Worm (Caenorhabditis elegans): ENCODE results near the gene T25B9.2.

The T25B9.2 gene

ce11 chrIV:10768146-10768636 lies 16.6 kb upstream of the T25B9.2 start, which contains the start of gene T25B9.8:
TSS of gene T25B9.8 (minus strand) at chrIV:10768196.
- TF ChIP-seq nhr-2 (tag; optimal IDR thresholded peaks at IDR 0.05) (no peak), ces-1 (GFP tag; optimal IDR thresholded peaks at IDR 0.05) (peak; percentile 44)

DNA sequence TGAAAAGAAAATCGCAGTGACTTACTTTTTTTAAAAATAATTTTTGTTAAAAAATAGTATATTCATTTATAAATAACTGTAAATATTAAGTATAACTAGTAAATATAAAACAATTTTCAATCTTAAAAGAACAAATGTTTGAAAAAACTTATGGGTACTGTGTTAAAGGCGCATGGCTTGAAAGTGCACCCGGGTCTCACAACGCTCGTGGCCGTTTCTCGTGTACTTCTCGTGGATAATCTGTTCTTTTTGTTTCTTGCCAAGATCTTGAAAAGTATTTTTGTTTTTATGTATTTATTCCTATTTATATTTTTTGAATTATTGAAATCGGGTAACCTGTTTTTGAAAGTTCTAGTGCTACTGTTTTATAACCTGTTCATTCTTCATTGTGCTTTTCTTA lies 14.4 kb upstream of the T25B9.2 start:
- TF ChIP-seq lin-32 (GFP tag; optimal IDR thresholded peaks at IDR 0.05) (no peak), mls-2 (tag; optimal IDR thresholded peaks at IDR 0.05) (no peak), nhr-237 (tag; optimal IDR thresholded peaks at IDR 0.05) (no peak), nhr-12 (tag; optimal IDR thresholded peaks at IDR 0.05) (no peak), pha-4 (tag; optimal IDR thresholded peaks at IDR 0.05) (no peak), cnd-1 (tag; optimal IDR thresholded peaks at IDR 0.05) (no peak), unc-120 (tag; optimal IDR thresholded peaks at IDR 0.05; ENCODE audit: poor library complexity, severe bottlenecking) (no peak), elt-1 (tag; optimal IDR thresholded peaks at IDR 0.05; ENCODE audit: borderline replicate concordance, insufficient read depth) (no peak), zip-8 (tag; optimal IDR thresholded peaks at IDR 0.05) (no peak)

DNA sequence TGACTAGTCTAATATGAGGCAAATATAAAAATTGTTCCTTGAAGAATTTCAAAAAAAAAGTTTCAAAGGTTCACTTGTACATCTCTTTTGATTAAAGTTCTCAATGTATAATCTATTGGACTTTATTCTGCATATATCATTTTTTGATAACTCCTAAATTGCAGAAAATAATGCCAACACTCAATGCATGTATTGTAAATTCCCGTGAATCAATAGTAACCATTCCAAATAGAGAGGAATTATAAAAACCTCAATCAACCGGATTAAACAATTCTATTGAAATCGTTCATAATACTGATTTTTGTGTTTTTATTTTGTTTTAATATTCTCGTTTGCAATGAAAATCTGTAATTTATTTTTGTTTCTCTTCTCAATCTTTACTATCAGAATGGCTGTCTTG lies 13.4 kb upstream of the T25B9.2 start, which contains the start of gene T25B9.12:
TSS of gene T25B9.12 (plus strand) at position 301 of the 400 bp plus-strand sequence.
- TF ChIP-seq ces-1 (GFP tag; optimal IDR thresholded peaks at IDR 0.05) (no peak), nhr-237 (tag; optimal IDR thresholded peaks at IDR 0.05) (no peak), snpc-4 (tag; optimal IDR thresholded peaks at IDR 0.05) (no peak), nhr-28 (tag; optimal IDR thresholded peaks at IDR 0.05) (no peak), unc-62 (GFP tag; optimal IDR thresholded peaks at IDR 0.05) (no peak), ceh-43 (GFP tag; optimal IDR thresholded peaks at IDR 0.05) (no peak), lsy-2 (tag; optimal IDR thresholded peaks at IDR 0.05) (no peak), blmp-1 (tag; optimal IDR thresholded peaks at IDR 0.05) (no peak), drap-1 (GFP tag; optimal IDR thresholded peaks at IDR 0.05) (no peak), mls-2 (tag; optimal IDR thresholded peaks at IDR 0.05) (no peak), zip-8 (tag; optimal IDR thresholded peaks at IDR 0.05) (no peak), tbx-8 (GFP tag; optimal IDR thresholded peaks at IDR 0.05) (no peak), unc-120 (tag; optimal IDR thresholded peaks at IDR 0.05; ENCODE audit: poor library complexity, severe bottlenecking) (no peak), mep-1 (tag; optimal IDR thresholded peaks at IDR 0.05) (no peak), cnd-1 (tag; optimal IDR thresholded peaks at IDR 0.05) (no peak)

ce11 chrIV:10764206-10764605 lies 12.6 kb upstream of the T25B9.2 start, which contains the start of gene T25B9.11:
TSS of gene T25B9.11 (plus strand) at chrIV:10764506.
- TF ChIP-seq ces-1 (GFP tag; optimal IDR thresholded peaks at IDR 0.05) (no peak), pha-4 (tag; optimal IDR thresholded peaks at IDR 0.05) (no peak), ztf-11 (tag; optimal IDR thresholded peaks at IDR 0.05) (no peak), lsy-2 (tag; optimal IDR thresholded peaks at IDR 0.05) (no peak), mab-5 (tag; optimal IDR thresholded peaks at IDR 0.05) (no peak), zip-8 (tag; optimal IDR thresholded peaks at IDR 0.05) (no peak), unc-39 (tag; optimal IDR thresholded peaks at IDR 0.05) (no peak), nhr-76 (tag; optimal IDR thresholded peaks at IDR 0.05) (no peak), hlh-1 (tag; optimal IDR thresholded peaks at IDR 0.05) (no peak), M03D4.4 (tag; optimal IDR thresholded peaks at IDR 0.05) (no peak), ceh-43 (GFP tag; optimal IDR thresholded peaks at IDR 0.05) (no peak), sem-2 (GFP tag; optimal IDR thresholded peaks at IDR 0.05) (no peak)

- TF ChIP-seq zip-8 (tag; optimal IDR thresholded peaks at IDR 0.05) (no peak), ces-1 (GFP tag; optimal IDR thresholded peaks at IDR 0.05) (no peak), flh-1 (GFP tag; optimal IDR thresholded peaks at IDR 0.05) (no peak), drap-1 (GFP tag; optimal IDR thresholded peaks at IDR 0.05) (no peak), nhr-12 (tag; optimal IDR thresholded peaks at IDR 0.05) (no peak), mep-1 (tag; optimal IDR thresholded peaks at IDR 0.05) (no peak), ceh-39 (tag; optimal IDR thresholded peaks at IDR 0.05) (no peak), sem-2 (GFP tag; optimal IDR thresholded peaks at IDR 0.05) (no peak), cnd-1 (tag; optimal IDR thresholded peaks at IDR 0.05) (no peak), nhr-76 (tag; optimal IDR thresholded peaks at IDR 0.05) (no peak), hlh-1 (tag; optimal IDR thresholded peaks at IDR 0.05) (no peak), lin-32 (GFP tag; optimal IDR thresholded peaks at IDR 0.05) (no peak), blmp-1 (tag; optimal IDR thresholded peaks at IDR 0.05) (no peak), snpc-4 (tag; optimal IDR thresholded peaks at IDR 0.05) (no peak), ceh-43 (GFP tag; optimal IDR thresholded peaks at IDR 0.05) (no peak), mls-2 (tag; optimal IDR thresholded peaks at IDR 0.05) (no peak), nhr-28 (tag; optimal IDR thresholded peaks at IDR 0.05) (no peak)
These were observed 9.7 kb upstream of the T25B9.2 start, which contains the start of gene ugt-54 for ce11 chrIV:10761344-10761743. TSS of gene ugt-54 (plus strand) at chrIV:10761698.

All from whole organism, mixed stage, embryonic.